Fruit fly (Drosophila melanogaster): ENCODE data around the gene Tpi.

Gene Tpi

dm6 chr3R:30110959-30111358 lies 23.4 kb downstream of the Tpi start (continued):
- no peak for TF ChIP-seq z (GFP tag; IDR thresholded peaks at IDR 0.05)
- no peak for TF ChIP-seq CG8290 (GFP tag; optimal IDR thresholded peaks at IDR 0.05)
- no peak for TF ChIP-seq CG8290 (tag; optimal IDR thresholded peaks at IDR 0.05)
- no peak for TF ChIP-seq tna (GFP tag; IDR thresholded peaks at IDR 0.05; ENCODE audit: partially characterized antibody)
- peak; percentile 15 for TF ChIP-seq cg (GFP tag; optimal IDR thresholded peaks at IDR 0.05)
- TF ChIP-seq tgo (GFP tag; IDR thresholded peaks at IDR 0.05) = no peak
- no peak for TF ChIP-seq Xbp1 (GFP tag; optimal IDR thresholded peaks at IDR 0.05)
- TF ChIP-seq gcm (GFP tag; optimal IDR thresholded peaks at IDR 0.05) = peak; percentile 8
- no peak for TF ChIP-seq CG2202 (tag; optimal IDR thresholded peaks at IDR 0.05)
- TF ChIP-seq CG10209 (GFP tag; optimal IDR thresholded peaks at IDR 0.05) = no peak
- TF ChIP-seq Max (GFP tag; optimal IDR thresholded peaks at IDR 0.05) = no peak
- TF ChIP-seq CG12769 (tag; optimal IDR thresholded peaks at IDR 0.05) = peak; percentile 71
- peak; percentile 37 for TF ChIP-seq CG10543 (GFP tag; optimal IDR thresholded peaks at IDR 0.05)
- TF ChIP-seq CG3163 (GFP tag; optimal IDR thresholded peaks at IDR 0.05) = no peak
- no peak for TF ChIP-seq CG17802 (tag; optimal IDR thresholded peaks at IDR 0.05)
- no peak for TF ChIP-seq CG14965 (GFP tag; optimal IDR thresholded peaks at IDR 0.05; ENCODE audit: borderline replicate concordance)
- TF ChIP-seq CG7963 (GFP tag; IDR thresholded peaks at IDR 0.05; ENCODE audit: partially characterized antibody) = no peak
- TF ChIP-seq Nf-YC (tag; optimal IDR thresholded peaks at IDR 0.05) = no peak

- peak in 1 of 2 experiments; percentile 65 for TF ChIP-seq Dfd (GFP tag; optimal IDR thresholded peaks at IDR 0.05)
- TF ChIP-seq da (GFP tag; optimal IDR thresholded peaks at IDR 0.05) = no peak
- TF ChIP-seq E2f2 (GFP tag; IDR thresholded peaks at IDR 0.05) = no peak
- 0 out of 3 replicates have a peak, but pooled peaks have one; percentile 36 for TF ChIP-seq CG11456 (GFP tag; IDR thresholded peaks at IDR 0.05)
- TF ChIP-seq CG9437 (GFP tag; optimal IDR thresholded peaks at IDR 0.05) = no peak
- peak; percentile 54 for TF ChIP-seq Ets65A (GFP tag)
These were observed 25.0 kb downstream of the Tpi start for dm6 chr3R:30109380-30109779.

DNA sequence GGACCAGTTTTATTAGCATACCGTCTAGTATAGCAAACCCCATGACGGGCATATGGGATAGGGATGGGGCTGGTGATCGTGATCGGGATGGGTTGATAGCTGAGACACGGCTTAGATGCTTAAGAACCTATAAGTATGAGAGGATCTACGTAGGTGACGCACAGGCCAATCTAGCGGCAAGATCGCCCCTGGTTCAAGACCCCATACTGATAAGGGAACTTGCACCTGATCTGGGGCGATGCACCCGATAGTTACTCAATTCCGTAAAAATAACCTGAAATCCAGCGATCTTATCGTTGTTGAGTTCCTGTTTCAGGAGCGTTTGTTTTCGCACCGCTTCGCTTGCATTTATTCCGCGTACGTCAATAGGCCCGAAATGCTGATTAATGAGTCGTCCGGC lies 25.8 kb downstream of the Tpi start:
- TF ChIP-seq CG7372 (GFP tag; IDR thresholded peaks at IDR 0.05) = no peak
- no peak for TF ChIP-seq jumu (GFP tag; optimal IDR thresholded peaks at IDR 0.05)
- TF ChIP-seq CG18764 (GFP tag; optimal IDR thresholded peaks at IDR 0.05) = no peak
- no peak for TF ChIP-seq CG15073 (GFP tag; optimal IDR thresholded peaks at IDR 0.05)
- no peak for TF ChIP-seq CG33213 (GFP tag; optimal IDR thresholded peaks at IDR 0.05)
- no peak for TF ChIP-seq CG1233 (GFP tag; optimal IDR thresholded peaks at IDR 0.05)
- no peak for TF ChIP-seq stwl (tag; optimal IDR thresholded peaks at IDR 0.05)
- no peak for TF ChIP-seq Ets97D (GFP tag; optimal IDR thresholded peaks at IDR 0.05)
- TF ChIP-seq Nf-YC (tag; optimal IDR thresholded peaks at IDR 0.05) = no peak
- no peak for TF ChIP-seq lilli (GFP tag; optimal IDR thresholded peaks at IDR 0.05)
- no peak for TF ChIP-seq CG7839 (tag; optimal IDR thresholded peaks at IDR 0.05)
- TF ChIP-seq CG17186 (GFP tag; optimal IDR thresholded peaks at IDR 0.05) = no peak
- no peak for TF ChIP-seq h (optimal IDR thresholded peaks at IDR 0.05)
- no peak for TF ChIP-seq wdn (GFP tag; IDR thresholded peaks at IDR 0.05)
- TF ChIP-seq Elba2 (GFP tag; optimal IDR thresholded peaks at IDR 0.05) = no peak
- TF ChIP-seq Bgb (GFP tag; IDR thresholded peaks at IDR 0.05; ENCODE audit: partially characterized antibody) = no peak
- no peak for TF ChIP-seq Fer3 (tag; optimal IDR thresholded peaks at IDR 0.05)
